Worm (Caenorhabditis elegans): Measurements from ENCODE around the gene Y55B1BR.6.

DNA sequence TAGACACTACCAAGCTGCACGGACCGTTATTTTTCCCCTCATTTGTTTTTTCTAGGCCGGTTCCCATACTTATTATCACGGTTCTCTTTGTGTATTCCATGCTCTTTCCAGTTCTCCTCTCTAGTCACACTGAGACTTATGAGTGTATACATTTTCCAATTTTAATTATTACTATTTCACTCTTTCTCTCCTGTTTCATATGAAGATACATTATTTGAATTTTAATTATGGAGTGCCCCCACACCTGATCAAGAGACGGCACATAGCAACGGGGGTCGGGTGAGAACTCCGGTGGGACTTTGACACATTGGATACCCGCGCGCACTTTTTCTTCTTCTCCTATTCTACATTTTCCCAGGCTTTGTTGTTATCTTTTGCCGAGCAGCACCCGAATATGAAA lies 23.7 kb downstream of the Y55B1BR.6 start, which contains the start of gene affl-1:
- TF ChIP-seq zip-5 (tag; optimal IDR thresholded peaks at IDR 0.05) (no peak), pha-4 (tag; optimal IDR thresholded peaks at IDR 0.05) (no peak), ahr-1 (tag; optimal IDR thresholded peaks at IDR 0.05) (no peak), nhr-11 (tag; optimal IDR thresholded peaks at IDR 0.05) (no peak), elt-2 (tag; optimal IDR thresholded peaks at IDR 0.05) (no peak), pag-3 (tag; optimal IDR thresholded peaks at IDR 0.05; ENCODE audit: borderline replicate concordance) (no peak)

Measured in whole organism, late embryonic.